Worm (Caenorhabditis elegans) whole organism, mixed stage, embryonic: ENCODE data around the gene F58F9.8.

Source experiments
- snpc-4 ChIP-seq: fragments of 150-350 bp; optimal IDR thresholded peaks from 2 replicates; lab custom pipeline; 2014; ENCODE audit warnings: missing biosample characterization, missing genetic modification characterization
- zip-8 ChIP-seq: fragments of 150-350 bp; optimal IDR thresholded peaks from 2 replicates; lab custom pipeline; 2014; ENCODE audit warnings: missing biosample characterization, missing genetic modification characterization

- TF ChIP-seq snpc-4 (tag; lab: Kevin White, UChicago) (no peak), zip-8 (tag; lab: Kevin White, UChicago) (no peak)
Measured at ce11 chrIV:6266499-6266898, 28.5 kb downstream of the F58F9.8 start, which contains the start of gene srv-29.
